Worm (Caenorhabditis elegans): ENCODE results near the gene coq-2.
A peak's percentile ranks its signal among the peaks of the same experiment; 100 is the strongest.

coq-2 gene

ce11 chrIII:6900609-6901008 lies 35.2 kb upstream of the coq-2 start:
- TF ChIP-seq blmp-1 (tag; optimal IDR thresholded peaks at IDR 0.05), result no peak
- no peak for TF ChIP-seq pha-4 (tag; optimal IDR thresholded peaks at IDR 0.05)
- no peak for TF ChIP-seq bed-3 (GFP tag; optimal IDR thresholded peaks at IDR 0.05)
- no peak for TF ChIP-seq lin-32 (GFP tag; optimal IDR thresholded peaks at IDR 0.05)
- no peak for TF ChIP-seq ztf-11 (tag; optimal IDR thresholded peaks at IDR 0.05)
- TF ChIP-seq flh-1 (GFP tag; optimal IDR thresholded peaks at IDR 0.05), result no peak

- peak; percentile 86 for TF ChIP-seq ces-1 (GFP tag; optimal IDR thresholded peaks at IDR 0.05)
- peak; percentile 41 for TF ChIP-seq ceh-43 (GFP tag; optimal IDR thresholded peaks at IDR 0.05)
- no peak for TF ChIP-seq nhr-76 (tag; optimal IDR thresholded peaks at IDR 0.05)
- no peak for TF ChIP-seq mep-1 (tag; optimal IDR thresholded peaks at IDR 0.05)
Observed at ce11 chrIII:6903056-6903977, 32.5 kb upstream of the coq-2 start, which contains the start of the genes brc-2 and T07E3.3. Gene brc-2 (minus strand): TSS chrIII:6903106. Gene T07E3.3 (plus strand): TSS chrIII:6903877.

ce11 chrIII:6904468-6904867 lies 31.3 kb upstream of the coq-2 start:
- TF ChIP-seq unc-39 (tag; optimal IDR thresholded peaks at IDR 0.05), result no peak
- no peak for TF ChIP-seq ceh-83 (GFP tag; optimal IDR thresholded peaks at IDR 0.05)
- no peak for TF ChIP-seq lin-13 (tag; optimal IDR thresholded peaks at IDR 0.05)
- no peak for TF ChIP-seq M03D4.4 (tag; optimal IDR thresholded peaks at IDR 0.05)
- no peak for TF ChIP-seq blmp-1 (tag; optimal IDR thresholded peaks at IDR 0.05)
- TF ChIP-seq sptf-1 (tag; optimal IDR thresholded peaks at IDR 0.05), result no peak
- no peak for TF ChIP-seq mep-1 (tag; optimal IDR thresholded peaks at IDR 0.05)
- no peak for TF ChIP-seq nhr-2 (tag; optimal IDR thresholded peaks at IDR 0.05)
- TF ChIP-seq nhr-76 (tag; optimal IDR thresholded peaks at IDR 0.05), result no peak
- TF ChIP-seq tbx-8 (GFP tag; optimal IDR thresholded peaks at IDR 0.05), result no peak
- no peak for TF ChIP-seq lsy-2 (tag; optimal IDR thresholded peaks at IDR 0.05)
- no peak for TF ChIP-seq hlh-1 (tag; optimal IDR thresholded peaks at IDR 0.05)
- no peak for TF ChIP-seq drap-1 (GFP tag; optimal IDR thresholded peaks at IDR 0.05)
- no peak for TF ChIP-seq sem-2 (GFP tag; optimal IDR thresholded peaks at IDR 0.05)
- no peak for TF ChIP-seq ceh-43 (GFP tag; optimal IDR thresholded peaks at IDR 0.05)
- no peak for TF ChIP-seq zip-8 (tag; optimal IDR thresholded peaks at IDR 0.05)
- TF ChIP-seq elt-3 (tag; optimal IDR thresholded peaks at IDR 0.05), result no peak
- TF ChIP-seq elt-1 (tag; optimal IDR thresholded peaks at IDR 0.05; ENCODE audit: borderline replicate concordance, insufficient read depth), result no peak
- TF ChIP-seq mls-2 (tag; optimal IDR thresholded peaks at IDR 0.05), result no peak

- no peak for TF ChIP-seq drap-1 (GFP tag; optimal IDR thresholded peaks at IDR 0.05)
- no peak for TF ChIP-seq M03D4.4 (tag; optimal IDR thresholded peaks at IDR 0.05)
- no peak for TF ChIP-seq nhr-76 (tag; optimal IDR thresholded peaks at IDR 0.05)
- no peak for TF ChIP-seq ceh-83 (GFP tag; optimal IDR thresholded peaks at IDR 0.05)
Observed at ce11 chrIII:6906409-6906808, 29.4 kb upstream of the coq-2 start, which contains the start of gene T07E3.2. Gene T07E3.2 (plus strand): TSS chrIII:6906709.

- no peak for TF ChIP-seq mab-5 (tag; optimal IDR thresholded peaks at IDR 0.05)
- TF ChIP-seq unc-120 (tag; optimal IDR thresholded peaks at IDR 0.05; ENCODE audit: poor library complexity, severe bottlenecking), result no peak
- no peak for TF ChIP-seq tbx-8 (GFP tag; optimal IDR thresholded peaks at IDR 0.05)
- TF ChIP-seq ztf-11 (tag; optimal IDR thresholded peaks at IDR 0.05), result no peak
- no peak for TF ChIP-seq ceh-83 (GFP tag; optimal IDR thresholded peaks at IDR 0.05)
- no peak for TF ChIP-seq nhr-12 (tag; optimal IDR thresholded peaks at IDR 0.05)
- TF ChIP-seq drap-1 (GFP tag; optimal IDR thresholded peaks at IDR 0.05), result no peak
- TF ChIP-seq snpc-4 (tag; optimal IDR thresholded peaks at IDR 0.05), result no peak
- no peak for TF ChIP-seq nhr-2 (tag; optimal IDR thresholded peaks at IDR 0.05)
- TF ChIP-seq pha-4 (tag; optimal IDR thresholded peaks at IDR 0.05), result no peak
- TF ChIP-seq nhr-28 (tag; optimal IDR thresholded peaks at IDR 0.05), result no peak
- TF ChIP-seq hlh-1 (tag; optimal IDR thresholded peaks at IDR 0.05), result no peak
- TF ChIP-seq elt-1 (tag; optimal IDR thresholded peaks at IDR 0.05; ENCODE audit: borderline replicate concordance, insufficient read depth), result no peak
- no peak for TF ChIP-seq ceh-43 (GFP tag; optimal IDR thresholded peaks at IDR 0.05)
- no peak for TF ChIP-seq ham-2 (GFP tag; optimal IDR thresholded peaks at IDR 0.05)
- TF ChIP-seq blmp-1 (tag; optimal IDR thresholded peaks at IDR 0.05), result no peak
Observed at ce11 chrIII:6912381-6912780, 23.4 kb upstream of the coq-2 start, which contains the start of gene pdf-1. Gene pdf-1 (minus strand): TSS chrIII:6912481.
